Worm (Caenorhabditis elegans): Measurements from ENCODE around the gene gcy-23.

- TF ChIP-seq B0019.2 (GFP tag; conservative IDR thresholded peaks at IDR 0.05) (no peak), snpc-1.1 (tag; optimal IDR thresholded peaks at IDR 0.05; ENCODE audit: insufficient read depth) (no peak), F55B11.4 (tag; optimal IDR thresholded peaks at IDR 0.05; ENCODE audit: borderline replicate concordance, insufficient read depth) (no peak), hlh-26 (GFP tag; conservative IDR thresholded peaks at IDR 0.05) (no peak), efl-1 (GFP tag; optimal IDR thresholded peaks at IDR 0.05) (no peak), hlh-12 (tag; optimal IDR thresholded peaks at IDR 0.05) (no peak), cebp-1 (GFP tag; IDR thresholded peaks at IDR 0.05) (no peak), cebp-1 (tag; optimal IDR thresholded peaks at IDR 0.05) (no peak)
Observed at ce11 chrIV:3256866-3257265, 32.3 kb downstream of the gcy-23 start.

Data from whole organism, young adult.